Worm (Caenorhabditis elegans): Measurements from ENCODE around the gene sur-7.

DNA sequence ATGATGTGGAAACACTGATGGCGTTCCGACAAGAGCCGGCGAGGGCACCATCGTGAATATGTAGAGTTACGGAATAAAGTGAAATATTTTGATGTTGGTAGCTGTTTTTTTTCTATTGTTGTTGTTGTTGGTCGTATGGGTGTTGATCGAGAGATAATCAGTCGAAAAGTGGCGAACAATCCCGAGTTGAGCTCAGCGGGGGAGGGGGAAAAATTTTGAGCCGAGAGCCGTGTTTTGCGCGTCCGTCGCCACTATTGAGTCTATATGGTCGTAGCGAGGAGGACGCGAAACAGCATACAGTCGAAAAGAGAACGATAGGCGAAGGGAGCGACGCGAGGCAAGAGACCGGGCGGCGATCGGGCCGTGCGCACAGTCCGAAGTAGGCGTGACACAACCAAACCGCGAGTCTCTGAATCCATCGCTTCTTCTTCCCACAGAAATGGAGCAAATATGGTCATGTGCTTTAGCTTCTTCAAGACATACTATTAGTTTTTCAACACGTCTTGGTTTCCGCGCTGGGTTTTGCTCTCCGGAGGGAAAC, 40.5 kb downstream of the sur-7 start, which contains the start of gene eat-17:
- no peak for TF ChIP-seq dao-5 (tag; optimal IDR thresholded peaks at IDR 0.05)
- no peak for TF ChIP-seq W03F9.2 (tag; optimal IDR thresholded peaks at IDR 0.05)
- TF ChIP-seq him-1 (tag; optimal IDR thresholded peaks at IDR 0.05), result no peak

All from whole organism, L4/young adult.